Worm (Caenorhabditis elegans): ENCODE results near the gene spat-2.
A peak's percentile ranks its signal among the peaks of the same experiment; 100 is the strongest.

Gene spat-2

ce11 chrIII:11063259-11063658 is 26.5 kb downstream of the spat-2 start, which contains the start of gene rsa-2 (continued):
- no peak for TF ChIP-seq ztf-3 (GFP tag; optimal IDR thresholded peaks at IDR 0.05)
- no peak for TF ChIP-seq ZK185.1 (tag; optimal IDR thresholded peaks at IDR 0.05; ENCODE audit: poor library complexity, severe bottlenecking)
- TF ChIP-seq ceh-100 (GFP tag; IDR thresholded peaks at IDR 0.05), result peak; percentile 51; the same call in 1 of the 2 replicates
- TF ChIP-seq aptf-2 (GFP tag; conservative IDR thresholded peaks at IDR 0.05), result no peak
- TF ChIP-seq attf-5 (GFP tag; optimal IDR thresholded peaks at IDR 0.05), result no peak
- TF ChIP-seq let-526 (GFP tag; IDR thresholded peaks at IDR 0.05), result no peak
- TF ChIP-seq snpc-3.4 (tag; optimal IDR thresholded peaks at IDR 0.05), result peak; percentile 35
- TF ChIP-seq lsl-1 (GFP tag; optimal IDR thresholded peaks at IDR 0.05), result peak; percentile 63
- peak; percentile 24 for TF ChIP-seq tlf-1 (GFP tag; optimal IDR thresholded peaks at IDR 0.05)
- TF ChIP-seq xnd-1 (tag; optimal IDR thresholded peaks at IDR 0.05), result peak; percentile 73
- no peak for TF ChIP-seq rpc-1 (optimal IDR thresholded peaks at IDR 0.05)
- no peak for TF ChIP-seq rpc-1 (tag; optimal IDR thresholded peaks at IDR 0.05)
- peak; percentile 16 for TF ChIP-seq F49E8.2 (tag; optimal IDR thresholded peaks at IDR 0.05; ENCODE audit: insufficient read depth)
- TF ChIP-seq dpff-1 (tag; optimal IDR thresholded peaks at IDR 0.05), result no peak
- no peak for TF ChIP-seq unc-130 (GFP tag; optimal IDR thresholded peaks at IDR 0.05)
- TF ChIP-seq B0261.1 (tag; optimal IDR thresholded peaks at IDR 0.05), result peak; percentile 1
- peak; percentile 66 for TF ChIP-seq ekl-4 (GFP tag; IDR thresholded peaks at IDR 0.05)
- TF ChIP-seq F33H1.4 (GFP tag; IDR thresholded peaks at IDR 0.05), result peak; percentile 68
- TF ChIP-seq dpl-1 (GFP tag; optimal IDR thresholded peaks at IDR 0.05), result peak; percentile 77
- peak; percentile 91 for TF ChIP-seq efl-1 (GFP tag; optimal IDR thresholded peaks at IDR 0.05)
- peak in 1 of 3 experiments; percentile 79 for TF ChIP-seq lin-35 (GFP tag; optimal IDR thresholded peaks at IDR 0.05)
- TF ChIP-seq rcor-1 (GFP tag; IDR thresholded peaks at IDR 0.05), result no peak; the same call in 1 of the 2 replicates
- no peak for TF ChIP-seq fkh-3 (tag; optimal IDR thresholded peaks at IDR 0.05)
- TF ChIP-seq C06A6.2 (GFP tag; conservative IDR thresholded peaks at IDR 0.05), result no peak
- TF ChIP-seq lag-1 (GFP tag; IDR thresholded peaks at IDR 0.05), result no peak
- TF ChIP-seq ztf-18 (tag; optimal IDR thresholded peaks at IDR 0.05), result peak; percentile 6
- no peak for TF ChIP-seq sea-2 (GFP tag; IDR thresholded peaks at IDR 0.05)
- TF ChIP-seq madf-3 (GFP tag; IDR thresholded peaks at IDR 0.05), result peak; percentile 80; the same call in 1 of the 2 replicates
- TF ChIP-seq snpc-4 (GFP tag; optimal IDR thresholded peaks at IDR 0.05), result peak; percentile 7
- TF ChIP-seq snpc-4 (tag; optimal IDR thresholded peaks at IDR 0.05), result peak in 3 of 4 experiments; percentile 18 to 53 (median 44)
- peak; percentile 83 for TF ChIP-seq madf-8 (GFP tag; conservative IDR thresholded peaks at IDR 0.05)
- TF ChIP-seq ztf-25 (GFP tag; IDR thresholded peaks at IDR 0.05), result no peak
- TF ChIP-seq nhr-179 (tag; optimal IDR thresholded peaks at IDR 0.05), result no peak

ce11 chrIII:11064576-11064975 is 27.8 kb downstream of the spat-2 start:
- TF ChIP-seq ceh-100 (GFP tag; IDR thresholded peaks at IDR 0.05) (no peak), hsf-1 (GFP tag; IDR thresholded peaks at IDR 0.05) (no peak), lsl-1 (GFP tag; optimal IDR thresholded peaks at IDR 0.05) (peak; percentile 0), dpff-1 (tag; optimal IDR thresholded peaks at IDR 0.05) (no peak), sea-2 (GFP tag; IDR thresholded peaks at IDR 0.05) (no peak), hlh-26 (GFP tag; conservative IDR thresholded peaks at IDR 0.05) (no peak), F49E8.2 (tag; optimal IDR thresholded peaks at IDR 0.05; ENCODE audit: insufficient read depth) (peak; percentile 2), xnd-1 (tag; optimal IDR thresholded peaks at IDR 0.05) (peak; percentile 21), ceh-27 (GFP tag; optimal IDR thresholded peaks at IDR 0.05) (no peak), mcd-1 (GFP tag; IDR thresholded peaks at IDR 0.05) (peak; percentile 73), lin-54 (GFP tag; optimal IDR thresholded peaks at IDR 0.05) (peak; percentile 27), Y53F4B.3 (GFP tag; IDR thresholded peaks at IDR 0.05) (no peak), ets-4 (GFP tag; optimal IDR thresholded peaks at IDR 0.05) (no peak)
